Worm (Caenorhabditis elegans): Measurements from ENCODE around the gene T16G12.7.

The T16G12.7 gene

ce11 chrIII:10023452-10023851, 16.5 kb downstream of the T16G12.7 start, which contains the start of gene ins-21:
TSS of gene ins-21 (plus strand) at chrIII:10023752.
- no peak for TF ChIP-seq egrh-3 (GFP tag; IDR thresholded peaks at IDR 0.05)
- TF ChIP-seq rec-8 (tag; optimal IDR thresholded peaks at IDR 0.05) = no peak

- TF ChIP-seq dpff-1 (tag; optimal IDR thresholded peaks at IDR 0.05) (no peak), zim-3 (tag; optimal IDR thresholded peaks at IDR 0.05) (no peak), sptf-2 (GFP tag; optimal IDR thresholded peaks at IDR 0.05) (no peak), attf-5 (GFP tag; optimal IDR thresholded peaks at IDR 0.05) (no peak)
These were observed 21.9 kb downstream of the T16G12.7 start for ce11 chrIII:10018007-10018406.

- TF ChIP-seq madf-10 (tag; optimal IDR thresholded peaks at IDR 0.05) (peak; percentile 32), snpc-4 (GFP tag; optimal IDR thresholded peaks at IDR 0.05) (no peak), snpc-4 (tag; optimal IDR thresholded peaks at IDR 0.05) (no peak)
These were observed 23.4 kb downstream of the T16G12.7 start, which contains the start of gene rgs-1 for ce11 chrIII:10016413-10017051. TSS of gene rgs-1 (minus strand) at chrIII:10016558.

- TF ChIP-seq B0261.1 (tag; optimal IDR thresholded peaks at IDR 0.05) = no peak
These were observed 27.8 kb downstream of the T16G12.7 start, which contains the start of gene C05B5.16 for ce11 chrIII:10012136-10012535. TSS of gene C05B5.16 (plus strand) at chrIII:10012436.

DNA sequence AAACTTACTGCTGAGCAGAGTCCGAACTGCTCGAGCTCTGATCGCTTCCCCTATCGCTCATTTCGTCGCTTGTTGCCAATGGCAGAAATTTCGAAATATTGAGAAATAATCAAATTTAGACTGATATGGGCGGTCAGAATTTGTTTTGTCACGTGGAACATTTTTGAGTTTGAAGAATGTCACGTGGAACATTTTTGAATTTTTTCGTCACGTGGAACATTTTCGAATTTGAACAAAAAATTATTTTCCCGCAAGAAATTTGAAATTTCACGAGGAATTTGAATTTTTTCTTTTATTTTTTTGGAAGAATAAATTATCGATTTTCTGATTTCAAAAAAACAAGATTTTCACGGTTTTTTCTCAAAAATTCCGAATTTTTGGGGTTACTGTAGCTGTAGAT, 29.8 kb downstream of the T16G12.7 start, which contains the start of gene fbxa-155:
Gene fbxa-155, minus strand, starts transcription at position 101 of the 400 bp plus-strand sequence.
- TF ChIP-seq athp-1 (tag; optimal IDR thresholded peaks at IDR 0.05) (no peak), snpc-1.1 (tag; optimal IDR thresholded peaks at IDR 0.05; ENCODE audit: insufficient read depth) (no peak), attf-3 (GFP tag; conservative IDR thresholded peaks at IDR 0.05) (no peak), mxl-1 (tag; optimal IDR thresholded peaks at IDR 0.05) (no peak), attf-6 (GFP tag; IDR thresholded peaks at IDR 0.05) (no peak), lin-54 (GFP tag; optimal IDR thresholded peaks at IDR 0.05) (no peak), Y95B8A.8 (GFP tag; IDR thresholded peaks at IDR 0.05) (no peak), snpc-4 (GFP tag; optimal IDR thresholded peaks at IDR 0.05) (no peak), snpc-4 (tag; optimal IDR thresholded peaks at IDR 0.05) (no peak), madf-6 (GFP tag; IDR thresholded peaks at IDR 0.05) (no peak)

ce11 chrIII:10006734-10007348, 33.1 kb downstream of the T16G12.7 start, which contains the start of gene C05B5.8:
TSS of gene C05B5.8 (minus strand) at chrIII:10006784.
- no peak for TF ChIP-seq dox-1 (GFP tag; IDR thresholded peaks at IDR 0.05)

DNA sequence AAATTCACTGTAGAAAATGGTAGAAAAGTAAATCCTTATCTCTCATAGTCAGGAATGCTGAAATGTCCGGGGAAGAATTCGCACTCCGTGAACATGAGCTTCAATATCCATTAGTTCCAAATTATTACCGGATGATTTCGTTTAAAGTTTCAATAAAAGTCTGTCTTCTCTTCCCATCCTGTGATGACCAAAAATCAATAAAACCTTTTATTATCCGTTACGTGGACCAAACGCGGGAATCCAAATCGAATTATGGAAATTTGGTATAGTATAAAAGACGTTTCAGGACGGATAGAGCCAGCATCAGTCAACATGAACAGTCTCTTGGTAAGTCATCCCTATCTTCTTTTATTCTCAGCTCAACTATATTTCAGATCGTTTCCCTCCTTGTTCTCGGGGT, 35.7 kb downstream of the T16G12.7 start, which contains the start of gene C05B5.11:
Gene C05B5.11, plus strand, starts transcription at position 301 of the 400 bp plus-strand sequence.
- TF ChIP-seq attf-5 (GFP tag; optimal IDR thresholded peaks at IDR 0.05) = no peak
- TF ChIP-seq madf-8 (GFP tag; conservative IDR thresholded peaks at IDR 0.05) = no peak
- TF ChIP-seq efl-1 (GFP tag; optimal IDR thresholded peaks at IDR 0.05) = no peak
- TF ChIP-seq madf-3 (GFP tag; IDR thresholded peaks at IDR 0.05) = no peak
- no peak for TF ChIP-seq nhr-179 (tag; optimal IDR thresholded peaks at IDR 0.05)
- TF ChIP-seq snpc-3.4 (tag; optimal IDR thresholded peaks at IDR 0.05) = no peak
- TF ChIP-seq repo-1 (tag; optimal IDR thresholded peaks at IDR 0.05) = no peak
- no peak for TF ChIP-seq B0019.2 (GFP tag; conservative IDR thresholded peaks at IDR 0.05)
